Fruit fly (Drosophila melanogaster) whole organism, prepupa: ENCODE results near the gene Cep97.

Experiments used
- CG10631 ChIP-seq: fragments of 200-800 bp; sonication (Bioruptor generic); optimal IDR thresholded peaks from 2 replicates; lab custom pipeline; 2016; ENCODE audit warnings: missing biosample characterization, missing genetic modification characterization
- CG32006 ChIP-seq: fragments of 200-800 bp; sonication (Bioruptor generic); optimal IDR thresholded peaks from 3 replicates; lab custom pipeline; 2017; ENCODE audit warnings: missing biosample characterization, mild to moderate bottlenecking, missing genetic modification characterization
- CG3919 ChIP-seq: fragments of 200-800 bp; sonication (Bioruptor generic); optimal IDR thresholded peaks from 3 replicates; lab custom pipeline; 2016; ENCODE audit warnings: missing biosample characterization, missing genetic modification characterization
- CG4318 ChIP-seq: fragments of 200-800 bp; sonication (Bioruptor generic); optimal IDR thresholded peaks from 3 replicates; lab custom pipeline; 2017; ENCODE audit warnings: missing biosample characterization, mild to moderate bottlenecking, missing genetic modification characterization
- CG6163 ChIP-seq: fragments of 200-800 bp; sonication (Bioruptor generic); IDR thresholded peaks from 3 replicates; pipeline ENCODE4 v1.3.6; 2022; ENCODE audit warnings: missing biosample characterization, missing genetic modification characterization
- CG8119 ChIP-seq: fragments of 200-800 bp; sonication (Bioruptor generic); IDR thresholded peaks from 3 replicates; pipeline ENCODE4 v1.3.6; 2022; ENCODE audit warnings: missing biosample characterization, missing genetic modification characterization
- Ets96B ChIP-seq: fragments of 200-800 bp; optimal IDR thresholded peaks from 2 replicates; lab custom pipeline; 2019; ENCODE audit warnings: missing biosample characterization, mild to moderate bottlenecking, missing genetic modification characterization, moderate library complexity
- OdsH ChIP-seq: fragments of 200-800 bp; sonication (Bioruptor generic); optimal IDR thresholded peaks from 3 replicates; lab custom pipeline; 2016; ENCODE audit warnings: missing biosample characterization, missing genetic modification characterization
- achi ChIP-seq: fragments of 200-800 bp; sonication (Bioruptor generic); optimal IDR thresholded peaks from 3 replicates; lab custom pipeline; 2016; ENCODE audit warnings: missing biosample characterization, missing genetic modification characterization
- eg ChIP-seq: fragments of 200-800 bp; sonication (Bioruptor generic); IDR thresholded peaks from 3 replicates; pipeline ENCODE4 v1.3.6; 2022; ENCODE audit warnings: missing biosample characterization, missing genetic modification characterization
- fd59A ChIP-seq: fragments of 200-800 bp; sonication (Bioruptor generic); optimal IDR thresholded peaks from 2 replicates; lab custom pipeline; 2017; ENCODE audit warnings: missing biosample characterization, mild to moderate bottlenecking, missing genetic modification characterization, missing genetic modification reagents
- salr ChIP-seq, 2 experiments: fragments of 200-800 bp; sonication (Bioruptor generic); optimal IDR thresholded peaks; 3 replicates each; lab custom pipeline; 2016 to 2018; ENCODE audit warnings: missing biosample characterization in 2 of 2, missing genetic modification characterization in 2 of 2, mild to moderate bottlenecking in 1 of 2
- ss ChIP-seq, 2 experiments: fragments of 200-800 bp; sonication (Bioruptor generic); optimal IDR thresholded peaks; 2 replicates in 1 of 2; 3 replicates in 1 of 2; lab custom pipeline; 2017 to 2018; ENCODE audit warnings: mild to moderate bottlenecking in 2 of 2, missing biosample characterization in 2 of 2, missing genetic modification characterization in 2 of 2, moderate library complexity in 1 of 2

DNA sequence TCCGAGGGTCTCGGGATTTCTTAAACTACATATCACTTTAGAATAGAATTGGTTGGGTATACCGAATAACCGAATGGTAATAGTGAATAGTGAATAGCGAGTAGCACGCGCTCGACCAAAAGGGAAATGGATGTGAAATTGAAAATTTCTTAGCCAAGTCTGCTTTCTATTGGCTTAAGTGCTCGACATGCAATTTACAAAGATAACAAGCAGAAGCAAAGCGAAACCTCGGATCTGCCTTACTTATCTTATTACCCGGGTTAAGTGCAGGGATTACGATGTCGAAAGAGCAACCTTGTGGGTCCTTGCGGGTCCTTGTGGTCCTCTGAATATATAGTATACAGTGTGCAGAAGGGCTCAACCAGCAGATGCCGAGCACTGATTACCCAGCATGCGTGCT, 38.3 kb upstream of the Cep97 start:
- TF ChIP-seq ss (GFP tag; optimal IDR thresholded peaks at IDR 0.05; lab: Kevin White, UChicago): no peak
- no peak for TF ChIP-seq salr (GFP tag; optimal IDR thresholded peaks at IDR 0.05; lab: Kevin White, UChicago)
- TF ChIP-seq CG10631: no peak
- TF ChIP-seq Ets96B (tag; lab: Kevin White, UChicago): no peak
- no peak for TF ChIP-seq achi (GFP tag; lab: Kevin White, UChicago)
- no peak for TF ChIP-seq eg
- TF ChIP-seq CG6163 (GFP tag; lab: Robert Waterston, UW): no peak
- no peak for TF ChIP-seq CG3919 (GFP tag; lab: Kevin White, UChicago)
- no peak for TF ChIP-seq CG32006
- no peak for TF ChIP-seq CG8119 (GFP tag; lab: Robert Waterston, UW)
- TF ChIP-seq fd59A (GFP tag; lab: Kevin White, UChicago): no peak
- TF ChIP-seq CG4318: no peak
- TF ChIP-seq OdsH (GFP tag; lab: Kevin White, UChicago): no peak
